Fruit fly (Drosophila melanogaster): ENCODE data around the gene CG15482.

CG15482 gene

DNA sequence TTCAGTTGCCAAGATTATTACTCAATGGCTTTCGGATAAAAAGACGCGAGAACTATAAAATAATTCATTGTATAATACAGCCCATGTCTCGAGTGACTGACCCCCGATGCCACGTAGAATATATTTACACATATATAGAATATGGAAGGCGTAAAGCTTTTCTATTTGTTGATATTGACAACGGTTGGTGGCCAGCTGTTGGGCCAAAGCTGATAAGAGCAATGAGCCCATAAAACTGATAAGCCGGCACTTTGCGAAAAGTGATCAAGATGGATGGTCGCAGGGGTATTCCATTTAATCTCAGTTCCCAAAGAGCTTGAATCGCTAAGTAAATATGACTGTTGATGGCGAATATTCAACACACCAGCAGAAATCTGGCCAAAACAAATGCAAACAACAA lies 21.1 kb downstream of the CG15482 start:
- peak; percentile 32 for TF ChIP-seq Hmr (GFP tag; optimal IDR thresholded peaks at IDR 0.05)
- TF ChIP-seq so (GFP tag; IDR thresholded peaks at IDR 0.05), result 0 out of 3 replicates have a peak, but pooled peaks have one; percentile 10
- TF ChIP-seq exex (tag; optimal IDR thresholded peaks at IDR 0.05), result peak; percentile 87
- TF ChIP-seq CG16863 (GFP tag; optimal IDR thresholded peaks at IDR 0.05), result no peak
- TF ChIP-seq Hand (GFP tag; optimal IDR thresholded peaks at IDR 0.05), result peak; percentile 10
- TF ChIP-seq NK7.1 (GFP tag; optimal IDR thresholded peaks at IDR 0.05), result no peak
- peak in 1 of 2 experiments; percentile 86 for TF ChIP-seq Pdp1 (GFP tag; optimal IDR thresholded peaks at IDR 0.05)
- peak; percentile 12 for TF ChIP-seq CG7987 (GFP tag; optimal IDR thresholded peaks at IDR 0.05)
- peak; percentile 90 for TF ChIP-seq lab (GFP tag; optimal IDR thresholded peaks at IDR 0.05)
- 0 out of 3 replicates have a peak, but pooled peaks have one; percentile 37 for TF ChIP-seq Dbx (GFP tag; IDR thresholded peaks at IDR 0.05)
- peak; percentile 9 for TF ChIP-seq HmgZ (tag; optimal IDR thresholded peaks at IDR 0.05)
- no peak for TF ChIP-seq zfh2 (GFP tag; optimal IDR thresholded peaks at IDR 0.05)
- peak; percentile 76; the same call in 1 of the 2 replicates for TF ChIP-seq rib (GFP tag; IDR thresholded peaks at IDR 0.05)
- TF ChIP-seq crp (GFP tag; optimal IDR thresholded peaks at IDR 0.05), result peak in 1 of 2 experiments; percentile 34
- no peak for TF ChIP-seq Deaf1 (tag; optimal IDR thresholded peaks at IDR 0.05)
- peak; percentile 11 for TF ChIP-seq sens (GFP tag)
- peak; percentile 43; the same call in 1 of the 2 replicates for TF ChIP-seq Atf6 (GFP tag; IDR thresholded peaks at IDR 0.05)
- peak; percentile 25 for TF ChIP-seq Fer1 (GFP tag; optimal IDR thresholded peaks at IDR 0.05)
- peak; percentile 89 for TF ChIP-seq sug (tag; optimal IDR thresholded peaks at IDR 0.05)
- peak; percentile 62 for TF ChIP-seq Med (GFP tag)
- TF ChIP-seq CG10543 (GFP tag; optimal IDR thresholded peaks at IDR 0.05), result peak; percentile 59
- peak; percentile 17 for TF ChIP-seq BtbVII (GFP tag; optimal IDR thresholded peaks at IDR 0.05)
- TF ChIP-seq CrebB (tag; optimal IDR thresholded peaks at IDR 0.05), result peak; percentile 27
- peak; percentile 32 for TF ChIP-seq MTF-1 (GFP tag; optimal IDR thresholded peaks at IDR 0.05; ENCODE audit: borderline replicate concordance)
- peak; percentile 91 for TF ChIP-seq CG34376 (GFP tag; optimal IDR thresholded peaks at IDR 0.05)
- TF ChIP-seq CG15073 (GFP tag; optimal IDR thresholded peaks at IDR 0.05), result no peak
- TF ChIP-seq lbe (GFP tag; optimal IDR thresholded peaks at IDR 0.05), result peak; percentile 2
- no peak for TF ChIP-seq mirr (GFP tag; optimal IDR thresholded peaks at IDR 0.05)

- TF ChIP-seq CG4707 (GFP tag; optimal IDR thresholded peaks at IDR 0.05), result no peak
- peak; percentile 20 for TF ChIP-seq Med (GFP tag)
Measured at dm6 chr2L:13183150-13183549, 28.5 kb downstream of the CG15482 start, which contains the start of gene Rsph1. Rsph1 (plus strand) TSS chr2L:13183450.

DNA sequence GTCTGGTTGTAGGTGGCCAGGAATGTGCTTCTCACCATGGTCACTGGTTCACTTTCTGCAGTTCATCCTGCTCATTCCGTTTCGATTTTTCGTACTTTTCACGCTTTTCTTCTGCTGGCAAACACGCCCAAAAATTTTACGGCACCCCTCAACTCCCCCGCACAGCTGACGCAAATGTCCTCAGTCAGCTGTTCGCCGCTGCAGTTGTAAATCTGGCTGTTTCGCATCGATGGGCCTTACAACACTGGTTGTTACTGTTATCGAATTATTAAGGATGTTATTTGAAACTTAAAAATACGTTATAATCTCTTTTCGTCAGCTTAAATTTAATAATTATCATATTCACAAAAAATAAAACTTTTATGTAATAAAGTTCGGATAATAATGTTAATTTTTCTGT lies 29.2 kb downstream of the CG15482 start, which contains the start of gene Mgat3:
Gene Mgat3 (minus strand): TSS at position 182 of the 400 bp plus-strand sequence.
- TF ChIP-seq CG14050 (GFP tag; IDR thresholded peaks at IDR 0.05) (no peak), crp (GFP tag; optimal IDR thresholded peaks at IDR 0.05) (peak; percentile 41 to 88), MESR4 (GFP tag; optimal IDR thresholded peaks at IDR 0.05) (peak; percentile 16), CG15073 (GFP tag; optimal IDR thresholded peaks at IDR 0.05) (no peak), cad (GFP tag; optimal IDR thresholded peaks at IDR 0.05) (peak; percentile 49), Doc3 (GFP tag; IDR thresholded peaks at IDR 0.05; ENCODE audit: partially characterized antibody) (no peak), MBD-R2 (GFP tag; IDR thresholded peaks at IDR 0.05) (peak; percentile 46; the same call in 1 of the 2 replicates), Dref (GFP tag; IDR thresholded peaks at IDR 0.05) (peak; percentile 44), YL-1 (GFP tag; optimal IDR thresholded peaks at IDR 0.05) (peak; percentile 35), wek (GFP tag; optimal IDR thresholded peaks at IDR 0.05) (no peak), stwl (tag; optimal IDR thresholded peaks at IDR 0.05) (peak; percentile 82), CG32767 (GFP tag; IDR thresholded peaks at IDR 0.05) (no peak), CG1529 (GFP tag; optimal IDR thresholded peaks at IDR 0.05) (no peak), amos (GFP tag; IDR thresholded peaks at IDR 0.05; ENCODE audit: partially characterized antibody) (no peak), gfzf (GFP tag; optimal IDR thresholded peaks at IDR 0.05) (peak; percentile 28), kah (GFP tag; optimal IDR thresholded peaks at IDR 0.05) (no peak), Dp (GFP tag; optimal IDR thresholded peaks at IDR 0.05) (peak; percentile 1), Meics (GFP tag; optimal IDR thresholded peaks at IDR 0.05) (no peak), HLHmδ (GFP tag; optimal IDR thresholded peaks at IDR 0.05) (no peak), CG4854 (GFP tag; optimal IDR thresholded peaks at IDR 0.05) (no peak), CG14710 (tag; optimal IDR thresholded peaks at IDR 0.05) (peak; percentile 29)

Measured in whole organism, embryonic.